Worm (Caenorhabditis elegans): Measurements from ENCODE around the gene ndub-5.

Gene ndub-5

DNA sequence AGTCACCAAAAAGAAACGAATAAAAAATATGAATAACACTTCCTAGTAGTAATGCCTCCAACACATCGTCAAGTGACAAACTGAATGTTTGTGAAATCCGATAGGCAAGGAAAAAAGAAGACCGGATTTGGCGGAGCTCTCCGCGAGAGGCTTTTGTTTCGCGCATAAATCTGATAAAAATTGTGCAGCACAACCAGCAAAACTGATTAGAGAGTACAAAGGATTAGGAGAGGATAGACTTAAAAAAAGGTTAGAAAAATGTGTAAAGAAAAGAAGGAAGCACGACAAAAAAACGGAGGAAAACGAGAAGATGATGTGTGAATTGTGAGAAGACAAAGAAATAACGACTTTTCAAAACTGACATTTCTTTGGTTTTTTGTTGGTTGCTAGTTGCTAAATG, 36.6 kb upstream of the ndub-5 start, which contains the start of gene rab-3:
rab-3 (minus strand) TSS at position 147 of the 400 bp plus-strand sequence.
- TF ChIP-seq ceh-82 (tag; optimal IDR thresholded peaks at IDR 0.05) = peak in 1 of 3 experiments; percentile 11
- TF ChIP-seq unc-86 (tag; optimal IDR thresholded peaks at IDR 0.05) = no peak
- peak; percentile 57 for TF ChIP-seq ces-1 (GFP tag; optimal IDR thresholded peaks at IDR 0.05)
- TF ChIP-seq nhr-28 (tag; optimal IDR thresholded peaks at IDR 0.05) = no peak
- no peak for TF ChIP-seq nhr-84 (tag; optimal IDR thresholded peaks at IDR 0.05)
- TF ChIP-seq dpl-1 (GFP tag; optimal IDR thresholded peaks at IDR 0.05) = no peak
- peak; percentile 62 for TF ChIP-seq lin-14 (GFP tag; optimal IDR thresholded peaks at IDR 0.05)
- TF ChIP-seq lin-13 (GFP tag; optimal IDR thresholded peaks at IDR 0.05) = no peak
- peak; percentile 91 for TF ChIP-seq fkh-10 (GFP tag; optimal IDR thresholded peaks at IDR 0.05)

DNA sequence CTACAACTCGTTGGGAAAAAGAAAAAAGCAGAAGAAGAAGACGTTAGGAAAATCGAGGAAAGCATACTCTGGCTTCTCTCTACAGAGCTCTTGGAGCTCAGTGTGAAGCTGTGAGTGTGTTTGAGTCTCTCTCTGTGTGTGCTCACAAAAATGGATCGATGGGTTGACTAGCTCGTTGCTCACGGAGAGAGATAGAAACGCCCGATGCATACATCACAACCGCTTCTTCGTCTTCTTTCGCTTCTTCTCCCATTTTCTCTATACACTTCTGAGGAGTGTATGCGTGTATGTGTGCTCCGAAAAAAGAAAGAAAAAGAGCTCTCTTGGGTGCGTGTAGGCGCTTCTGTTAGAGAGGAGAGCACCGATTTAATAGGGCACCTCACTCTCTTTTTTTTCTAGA, 33.9 kb upstream of the ndub-5 start:
- TF ChIP-seq unc-30 (tag; optimal IDR thresholded peaks at IDR 0.05) (no peak), ces-1 (GFP tag; optimal IDR thresholded peaks at IDR 0.05) (no peak), skn-1 (tag; optimal IDR thresholded peaks at IDR 0.05) (peak; percentile 33), nhr-19 (GFP tag; conservative IDR thresholded peaks at IDR 0.05) (no peak), snu-23 (GFP tag; optimal IDR thresholded peaks at IDR 0.05) (peak; percentile 61), hlh-4 (tag; optimal IDR thresholded peaks at IDR 0.05) (no peak), mdl-1 (tag; optimal IDR thresholded peaks at IDR 0.05) (no peak), irx-1 (tag; optimal IDR thresholded peaks at IDR 0.05) (peak; percentile 5), nhr-20 (tag; optimal IDR thresholded peaks at IDR 0.05) (no peak), mef-2 (tag; optimal IDR thresholded peaks at IDR 0.05) (no peak), snpc-4 (tag; optimal IDR thresholded peaks at IDR 0.05) (no peak), unc-86 (tag; optimal IDR thresholded peaks at IDR 0.05) (peak; percentile 67), unc-130 (tag; optimal IDR thresholded peaks at IDR 0.05) (no peak), jun-1 (tag; optimal IDR thresholded peaks at IDR 0.05) (no peak), aha-1 (tag; optimal IDR thresholded peaks at IDR 0.05) (no peak), lin-39 (tag; optimal IDR thresholded peaks at IDR 0.05) (no peak), F16B12.6 (tag; optimal IDR thresholded peaks at IDR 0.05) (peak; percentile 6), aly-2 (tag; optimal IDR thresholded peaks at IDR 0.05) (no peak), ztf-4 (tag; optimal IDR thresholded peaks at IDR 0.05) (no peak), nhr-11 (tag; optimal IDR thresholded peaks at IDR 0.05) (no peak), fos-1 (tag; optimal IDR thresholded peaks at IDR 0.05) (peak; percentile 64), nhr-85 (tag) (no peak), vab-15 (tag; optimal IDR thresholded peaks at IDR 0.05) (no peak), rnt-1 (tag; optimal IDR thresholded peaks at IDR 0.05) (no peak), mab-9 (GFP tag; IDR thresholded peaks at IDR 0.05) (0 out of 2 replicates have a peak, but pooled peaks have one; percentile 25), unc-62 (GFP tag; optimal IDR thresholded peaks at IDR 0.05) (no peak), elt-3 (tag; optimal IDR thresholded peaks at IDR 0.05) (no peak), sox-4 (tag; optimal IDR thresholded peaks at IDR 0.05) (no peak), ama-1 (optimal IDR thresholded peaks at IDR 0.05) (no peak), C34B4.2 (tag; optimal IDR thresholded peaks at IDR 0.05) (no peak), hpl-2 (GFP tag; optimal IDR thresholded peaks at IDR 0.05) (no peak), zag-1 (tag; optimal IDR thresholded peaks at IDR 0.05) (peak; percentile 70), ceh-88 (GFP tag; IDR thresholded peaks at IDR 0.05) (no peak), dpl-1 (GFP tag; optimal IDR thresholded peaks at IDR 0.05) (peak in 1 of 3 experiments; percentile 39), nhr-71 (tag; optimal IDR thresholded peaks at IDR 0.05) (peak; percentile 48), grh-1 (GFP tag; IDR thresholded peaks at IDR 0.05) (no peak), nhr-237 (tag; optimal IDR thresholded peaks at IDR 0.05) (no peak), dsc-1 (tag; optimal IDR thresholded peaks at IDR 0.05) (peak; percentile 0), lir-3 (tag; optimal IDR thresholded peaks at IDR 0.05; ENCODE audit: poor library complexity) (no peak), lin-15B (tag; optimal IDR thresholded peaks at IDR 0.05) (peak; percentile 15), C04F5.9 (tag; optimal IDR thresholded peaks at IDR 0.05) (no peak), swsn-7 (tag; optimal IDR thresholded peaks at IDR 0.05) (peak; percentile 65), Y116A8C.19 (tag; optimal IDR thresholded peaks at IDR 0.05; ENCODE audit: borderline replicate concordance) (no peak), nhr-77 (tag; optimal IDR thresholded peaks at IDR 0.05) (peak; percentile 1), lin-13 (GFP tag; optimal IDR thresholded peaks at IDR 0.05) (peak; percentile 49), nhr-12 (tag; optimal IDR thresholded peaks at IDR 0.05) (no peak), lin-35 (GFP tag; optimal IDR thresholded peaks at IDR 0.05) (peak in 1 of 2 experiments; percentile 67), sup-37 (GFP tag; optimal IDR thresholded peaks at IDR 0.05) (no peak)
